Worm (Caenorhabditis elegans) whole organism, early embryonic: ENCODE measurements around the gene R160.3.

Experiments used
- B0310.2 ChIP-seq: sonication (generic microtip); optimal IDR thresholded peaks from 2 replicates; lab custom pipeline; 2016; ENCODE audit warnings: mild to moderate bottlenecking, missing genetic modification characterization, missing compliant biosample characterization
- F13C5.2 ChIP-seq: sonication (generic microtip); optimal IDR thresholded peaks from 2 replicates; lab custom pipeline; 2017; ENCODE audit warnings: mild to moderate bottlenecking, missing genetic modification characterization, inconsistent platforms, missing compliant biosample characterization
- aly-1 ChIP-seq: sonication (generic microtip); optimal IDR thresholded peaks from 2 replicates; lab custom pipeline; 2016; ENCODE audit warnings: missing genetic modification characterization, missing compliant biosample characterization
- ama-1 ChIP-seq: fragments of 150-350 bp; optimal IDR thresholded peaks from 2 replicates; lab custom pipeline; 2014
- ceh-13 ChIP-seq: fragments of 200-800 bp; sonication (Bioruptor generic); optimal IDR thresholded peaks from 2 replicates; lab custom pipeline; 2018; ENCODE audit warnings: mild to moderate bottlenecking, missing genetic modification characterization, missing compliant biosample characterization
- ceh-36 ChIP-seq: sonication (generic microtip); optimal IDR thresholded peaks from 2 replicates; lab custom pipeline; 2016; ENCODE audit warnings: missing genetic modification characterization, inconsistent platforms, missing compliant biosample characterization
- ets-7 ChIP-seq: sonication (generic microtip); optimal IDR thresholded peaks from 2 replicates; lab custom pipeline; 2016; ENCODE audit warnings: missing genotype, missing genetic modification characterization, missing compliant biosample characterization
- flt-1 ChIP-seq: fragments of 200-800 bp; sonication (Bioruptor generic); IDR thresholded peaks from 2 replicates; pipeline ENCODE4 v1.3.6; 2022; ENCODE audit warnings: missing genetic modification characterization, missing compliant biosample characterization
- hmbx-1 ChIP-seq: sonication (generic microtip); optimal IDR thresholded peaks from 2 replicates; lab custom pipeline; 2016; ENCODE audit warnings: mild to moderate bottlenecking, missing genetic modification characterization, missing compliant biosample characterization
- hmg-4 ChIP-seq: fragments of 200-800 bp; sonication (Bioruptor generic); optimal IDR thresholded peaks from 2 replicates; lab custom pipeline; 2018; ENCODE audit warnings: mild to moderate bottlenecking, missing genetic modification characterization, missing compliant biosample characterization
- hnd-1 ChIP-seq: sonication (generic microtip); optimal IDR thresholded peaks from 2 replicates; lab custom pipeline; 2016; ENCODE audit warnings: missing genetic modification characterization, missing compliant biosample characterization
- pes-1 ChIP-seq: fragments of 200-800 bp; sonication (Bioruptor generic); IDR thresholded peaks from 2 replicates; pipeline ENCODE4 v1.3.6; 2022; ENCODE audit warnings: missing genetic modification reagents, missing genetic modification characterization, missing compliant biosample characterization
- scrt-1 ChIP-seq: fragments of 200-800 bp; sonication (Bioruptor generic); IDR thresholded peaks from 2 replicates; pipeline ENCODE4 v1.3.6; 2022; ENCODE audit warnings: missing genetic modification characterization, missing compliant biosample characterization
- sea-1 ChIP-seq: fragments of 200-800 bp; sonication (Bioruptor generic); conservative IDR thresholded peaks from 2 replicates; pipeline ENCODE4 v1.3.6; 2022; ENCODE audit warnings: missing genetic modification characterization, missing compliant biosample characterization
- tbx-11 ChIP-seq: fragments of 200-800 bp; sonication (Bioruptor generic); IDR thresholded peaks from 2 replicates; pipeline ENCODE4 v1.3.6; 2022; ENCODE audit warnings: missing genetic modification characterization, missing compliant biosample characterization
- tbx-37 ChIP-seq: fragments of 200-800 bp; sonication (Bioruptor generic); conservative IDR thresholded peaks from 2 replicates; pipeline ENCODE4 v1.3.6; 2022; ENCODE audit warnings: missing genetic modification reagents, missing genetic modification characterization, missing compliant biosample characterization
- tra-4 ChIP-seq: sonication (generic microtip); optimal IDR thresholded peaks from 2 replicates; lab custom pipeline; 2017; ENCODE audit warnings: missing genetic modification characterization, missing compliant biosample characterization

Gene R160.3

DNA sequence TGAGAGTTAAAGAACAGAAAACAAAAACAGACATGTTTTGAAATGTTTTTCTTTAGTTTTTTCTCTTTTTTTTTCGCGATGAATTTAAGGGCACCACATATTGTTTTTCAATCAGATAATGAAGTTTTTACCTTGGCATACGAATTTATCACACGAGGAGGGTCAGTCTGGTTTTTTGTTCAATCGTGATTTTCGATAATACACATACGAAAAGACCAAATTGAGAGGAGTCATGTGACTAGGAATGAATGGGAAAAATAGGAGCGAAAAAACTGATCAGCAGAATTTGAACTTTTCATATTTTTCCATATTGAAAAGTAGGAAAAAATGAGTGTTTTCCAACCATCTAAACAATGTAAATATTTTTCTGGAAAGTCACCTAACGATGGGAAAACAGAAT is 20.4 kb upstream of the R160.3 start:
- TF ChIP-seq tra-4 (tag; lab: Kevin White, UChicago) (no peak), B0310.2 (tag; lab: Kevin White, UChicago) (no peak), flt-1 (GFP tag; lab: Robert Waterston, UW) (no peak), ceh-36 (no peak), ets-7 (tag; lab: Kevin White, UChicago) (no peak)

DNA sequence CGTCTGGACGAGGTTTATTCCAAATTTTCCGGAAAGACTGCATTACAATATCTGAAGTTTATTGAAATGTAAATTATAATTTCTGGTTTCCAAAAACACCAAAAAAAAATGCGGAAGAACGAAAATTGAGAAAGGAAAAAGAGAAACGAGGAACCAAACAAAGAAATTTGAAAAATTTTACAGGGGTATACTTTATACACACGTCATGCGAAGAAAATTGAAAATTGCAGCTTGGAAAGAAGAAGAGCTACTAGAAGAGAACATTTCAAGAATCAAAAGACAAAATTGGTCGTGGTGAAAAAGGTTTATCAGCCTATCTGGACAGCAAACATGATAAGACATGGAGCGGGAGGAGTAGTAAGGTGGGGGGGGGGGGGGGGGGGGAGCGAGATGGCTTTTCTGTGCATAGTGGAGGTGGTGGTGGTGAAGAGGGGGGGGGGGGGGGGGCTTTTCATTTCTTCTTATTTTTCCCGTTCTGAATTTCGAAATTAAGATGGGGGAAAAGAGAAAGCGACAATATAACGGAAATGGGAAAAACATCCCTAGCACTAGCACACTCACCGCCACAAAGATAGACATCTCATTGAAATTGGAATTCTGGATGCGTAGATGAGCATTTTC is 17.3 kb upstream of the R160.3 start, which contains the start of gene lst-2:
TSS of gene lst-2 (minus strand) at position 51 of the 621 bp plus-strand sequence.
- TF ChIP-seq sea-1 (GFP tag; lab: Robert Waterston, UW): no peak
- no peak for TF ChIP-seq F13C5.2
- no peak for TF ChIP-seq hnd-1
- no peak for TF ChIP-seq ets-7 (tag; lab: Kevin White, UChicago)
- TF ChIP-seq pes-1: no peak
- no peak for TF ChIP-seq ceh-13 (GFP tag; lab: Kevin White, UChicago)
- no peak for TF ChIP-seq B0310.2 (tag; lab: Kevin White, UChicago)
- no peak for TF ChIP-seq aly-1
- no peak for TF ChIP-seq tbx-37 (GFP tag; lab: Robert Waterston, UW)
- TF ChIP-seq hmg-4 (GFP tag; lab: Kevin White, UChicago): no peak
- no peak for TF ChIP-seq tbx-11
- no peak for TF ChIP-seq ama-1 (lab: Kevin White, UChicago)
- no peak for TF ChIP-seq flt-1 (GFP tag; lab: Robert Waterston, UW)
- no peak for TF ChIP-seq hmbx-1 (tag; lab: Kevin White, UChicago)
- no peak for TF ChIP-seq tra-4 (tag; lab: Kevin White, UChicago)
- no peak for TF ChIP-seq ceh-36
- TF ChIP-seq scrt-1 (GFP tag; lab: Robert Waterston, UW): no peak

DNA sequence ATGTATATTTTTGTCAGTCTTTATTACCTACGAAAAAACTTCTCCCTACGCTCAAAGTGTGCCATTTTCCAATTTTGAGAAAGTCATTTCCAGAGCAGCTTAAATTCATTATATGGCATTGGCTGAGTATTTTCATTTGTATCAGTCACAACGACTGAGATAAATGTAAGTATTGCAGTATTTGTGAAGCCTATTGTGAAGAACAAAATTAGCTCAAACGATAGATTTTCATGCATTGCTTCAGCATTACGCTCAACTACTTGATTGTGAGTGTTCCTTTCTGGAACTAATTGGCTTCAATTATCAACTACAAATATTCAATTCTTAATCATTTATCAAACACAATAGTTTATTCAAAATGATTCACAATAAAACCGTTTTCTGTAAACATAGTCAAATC is 11.6 kb upstream of the R160.3 start, which contains the start of gene R160.12:
TSS of gene R160.12 (minus strand) at position 101 of the 400 bp plus-strand sequence.
- TF ChIP-seq tbx-37 (GFP tag; lab: Robert Waterston, UW) (no peak), tra-4 (tag; lab: Kevin White, UChicago) (no peak), sea-1 (GFP tag; lab: Robert Waterston, UW) (no peak), ets-7 (tag; lab: Kevin White, UChicago) (no peak), aly-1 (no peak), ama-1 (lab: Kevin White, UChicago) (no peak), tbx-11 (no peak), flt-1 (GFP tag; lab: Robert Waterston, UW) (no peak), hmbx-1 (tag; lab: Kevin White, UChicago) (no peak), scrt-1 (GFP tag; lab: Robert Waterston, UW) (no peak), pes-1 (no peak), F13C5.2 (no peak)

DNA sequence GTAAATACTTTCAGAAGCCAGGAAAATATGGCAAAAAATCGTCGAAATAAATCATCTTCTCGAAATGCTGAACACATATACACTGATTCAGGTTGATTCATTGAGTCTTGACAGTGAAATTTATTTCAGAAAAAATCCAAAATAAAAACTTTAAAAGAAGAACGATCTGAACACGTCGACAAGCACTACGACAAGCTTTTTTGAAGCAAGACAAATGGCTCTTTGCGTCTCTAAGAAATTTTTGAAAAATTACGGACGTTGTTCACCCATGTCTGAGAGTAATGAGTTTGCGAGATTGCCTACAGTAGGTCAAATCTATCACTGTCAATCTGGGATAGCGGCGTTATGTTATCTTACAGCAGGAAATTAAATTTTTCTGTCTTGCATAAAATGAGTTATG is 10.7 kb upstream of the R160.3 start, which contains the start of gene R160.2:
TSS of gene R160.2 (minus strand) at position 101 of the 400 bp plus-strand sequence.
- no peak for TF ChIP-seq hnd-1
- TF ChIP-seq hmbx-1 (tag; lab: Kevin White, UChicago): no peak
- no peak for TF ChIP-seq ama-1 (lab: Kevin White, UChicago)
- no peak for TF ChIP-seq sea-1 (GFP tag; lab: Robert Waterston, UW)
- no peak for TF ChIP-seq ets-7 (tag; lab: Kevin White, UChicago)
- TF ChIP-seq F13C5.2: no peak
- no peak for TF ChIP-seq tbx-37 (GFP tag; lab: Robert Waterston, UW)
- no peak for TF ChIP-seq hmg-4 (GFP tag; lab: Kevin White, UChicago)

DNA sequence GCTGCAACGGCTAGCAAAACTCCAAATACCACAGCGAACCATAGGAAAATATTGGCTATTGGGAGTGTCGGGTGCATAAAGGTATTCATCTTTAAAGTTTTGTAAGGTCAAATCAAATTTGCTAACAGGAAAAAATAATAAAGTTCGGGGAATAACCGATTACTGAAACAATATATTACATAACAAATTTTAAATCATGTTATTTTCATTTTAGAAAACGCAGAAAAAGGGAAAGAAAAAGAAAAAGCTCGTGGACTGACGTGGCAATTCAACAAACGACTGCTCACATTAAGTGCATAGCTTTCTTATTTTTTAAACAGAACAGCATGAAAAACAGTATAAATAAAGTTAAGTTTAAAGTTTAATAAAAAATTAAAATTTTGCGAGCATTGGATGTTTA is 7.0 kb upstream of the R160.3 start, which contains the start of gene R160.6:
TSS of gene R160.6 (minus strand) at position 101 of the 400 bp plus-strand sequence.
- no peak for TF ChIP-seq ama-1 (lab: Kevin White, UChicago)
- no peak for TF ChIP-seq sea-1 (GFP tag; lab: Robert Waterston, UW)
- no peak for TF ChIP-seq tra-4 (tag; lab: Kevin White, UChicago)
- TF ChIP-seq aly-1: no peak
- TF ChIP-seq ets-7 (tag; lab: Kevin White, UChicago): no peak
- no peak for TF ChIP-seq tbx-37 (GFP tag; lab: Robert Waterston, UW)
- TF ChIP-seq hmg-4 (GFP tag; lab: Kevin White, UChicago): no peak
- no peak for TF ChIP-seq hnd-1
- TF ChIP-seq hmbx-1 (tag; lab: Kevin White, UChicago): no peak
- no peak for TF ChIP-seq pes-1
- no peak for TF ChIP-seq B0310.2 (tag; lab: Kevin White, UChicago)
- no peak for TF ChIP-seq flt-1 (GFP tag; lab: Robert Waterston, UW)
- TF ChIP-seq tbx-11: no peak
- no peak for TF ChIP-seq F13C5.2

DNA sequence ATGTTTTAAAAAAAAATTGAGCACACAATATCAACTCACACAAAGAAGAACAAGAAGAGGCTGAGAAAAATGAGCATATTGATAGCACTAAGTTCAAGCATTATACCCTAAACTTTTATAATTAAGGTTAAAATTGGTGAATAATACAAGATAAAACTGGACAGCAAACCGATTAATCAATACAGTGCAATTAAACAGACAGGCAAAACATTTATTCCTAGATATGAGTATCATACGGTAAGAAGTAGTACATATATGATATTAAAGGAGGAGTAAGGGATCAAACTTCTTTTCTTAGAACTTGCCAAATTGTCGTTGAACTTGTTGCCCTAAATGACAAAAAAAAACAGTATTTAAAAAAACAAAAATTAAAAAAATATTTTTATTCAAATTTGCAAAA is 5.9 kb upstream of the R160.3 start, which contains the start of gene R160.14:
TSS of gene R160.14 (minus strand) at position 101 of the 400 bp plus-strand sequence.
- no peak for TF ChIP-seq tbx-37 (GFP tag; lab: Robert Waterston, UW)
- no peak for TF ChIP-seq hmg-4 (GFP tag; lab: Kevin White, UChicago)
- no peak for TF ChIP-seq hmbx-1 (tag; lab: Kevin White, UChicago)
- no peak for TF ChIP-seq ama-1 (lab: Kevin White, UChicago)
- no peak for TF ChIP-seq flt-1 (GFP tag; lab: Robert Waterston, UW)
- no peak for TF ChIP-seq aly-1
- TF ChIP-seq ets-7 (tag; lab: Kevin White, UChicago): no peak
- no peak for TF ChIP-seq tra-4 (tag; lab: Kevin White, UChicago)
- TF ChIP-seq tbx-11: no peak
- no peak for TF ChIP-seq ceh-36
- no peak for TF ChIP-seq pes-1
- no peak for TF ChIP-seq sea-1 (GFP tag; lab: Robert Waterston, UW)

DNA sequence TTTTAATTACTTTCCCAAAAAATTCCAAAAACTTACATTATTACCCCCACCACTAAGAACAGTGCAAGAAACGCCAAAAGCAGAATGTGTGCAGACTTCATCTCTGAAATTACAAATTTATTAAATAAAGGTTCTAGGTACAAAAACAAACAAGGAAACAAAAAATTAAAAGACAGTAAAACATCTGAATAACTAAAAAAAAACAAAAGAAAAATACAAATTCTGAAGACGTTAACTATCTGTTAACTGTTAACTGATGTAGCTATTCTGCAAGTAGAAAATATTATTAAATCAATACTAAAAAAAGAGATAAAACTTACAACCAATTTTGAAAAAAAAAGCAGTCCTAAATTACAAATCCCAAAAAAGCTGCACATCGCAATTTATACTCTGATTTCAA is 5.3 kb upstream of the R160.3 start, which contains the start of gene R160.13:
TSS of gene R160.13 (minus strand) at position 101 of the 400 bp plus-strand sequence.
- TF ChIP-seq sea-1 (GFP tag; lab: Robert Waterston, UW): no peak
- TF ChIP-seq F13C5.2: no peak
- TF ChIP-seq tbx-37 (GFP tag; lab: Robert Waterston, UW): no peak
- TF ChIP-seq ets-7 (tag; lab: Kevin White, UChicago): no peak
- TF ChIP-seq hmg-4 (GFP tag; lab: Kevin White, UChicago): no peak
- no peak for TF ChIP-seq ama-1 (lab: Kevin White, UChicago)
- TF ChIP-seq aly-1: no peak
- no peak for TF ChIP-seq tra-4 (tag; lab: Kevin White, UChicago)
- no peak for TF ChIP-seq ceh-36
- TF ChIP-seq B0310.2 (tag; lab: Kevin White, UChicago): no peak
- TF ChIP-seq hmbx-1 (tag; lab: Kevin White, UChicago): no peak
- TF ChIP-seq scrt-1 (GFP tag; lab: Robert Waterston, UW): no peak
- TF ChIP-seq ceh-13 (GFP tag; lab: Kevin White, UChicago): no peak
- no peak for TF ChIP-seq flt-1 (GFP tag; lab: Robert Waterston, UW)
- TF ChIP-seq hnd-1: no peak
- TF ChIP-seq tbx-11: no peak
- TF ChIP-seq pes-1: no peak
